Worm (Caenorhabditis elegans) whole organism, L1 larva: ENCODE measurements around the gene F41F3.9.

ENCODE experiments used
- ama-1 ChIP-seq: fragments of 150-350 bp; optimal IDR thresholded peaks from 2 replicates; lab custom pipeline; 2014
- elt-3 ChIP-seq, 6 experiments: fragments of 150-350 bp in 1 of 6; sonication (generic microtip); optimal IDR thresholded peaks; 2 replicates each; lab custom pipeline; 2017 to 2018; ENCODE audit warnings: missing biosample characterization in 6 of 6, missing genetic modification characterization in 6 of 6, inconsistent platforms in 1 of 6
- lin-39 ChIP-seq: fragments of 150-350 bp; optimal IDR thresholded peaks from 2 replicates; lab custom pipeline; 2014; ENCODE audit warnings: missing biosample characterization, missing genetic modification reagents, missing genetic modification characterization
- nhr-20 ChIP-seq: sonication (generic microtip); optimal IDR thresholded peaks from 2 replicates; lab custom pipeline; 2016; ENCODE audit warnings: mild to moderate bottlenecking, missing genetic modification characterization, missing compliant biosample characterization
- nhr-28 ChIP-seq: fragments of 150-350 bp; optimal IDR thresholded peaks from 2 replicates; lab custom pipeline; 2014; ENCODE audit warnings: missing biosample characterization, missing genetic modification characterization
- nhr-76 ChIP-seq: sonication (generic microtip); optimal IDR thresholded peaks from 2 replicates; lab custom pipeline; 2017; ENCODE audit warnings: missing biosample characterization, missing genetic modification characterization
- unc-30 ChIP-seq: sonication (generic microtip); optimal IDR thresholded peaks from 2 replicates; lab custom pipeline; 2017; ENCODE audit warnings: missing biosample characterization, missing genetic modification characterization
- unc-86 ChIP-seq: sonication (generic microtip); optimal IDR thresholded peaks from 2 replicates; lab custom pipeline; 2016; ENCODE audit warnings: missing genetic modification characterization, missing compliant biosample characterization

DNA sequence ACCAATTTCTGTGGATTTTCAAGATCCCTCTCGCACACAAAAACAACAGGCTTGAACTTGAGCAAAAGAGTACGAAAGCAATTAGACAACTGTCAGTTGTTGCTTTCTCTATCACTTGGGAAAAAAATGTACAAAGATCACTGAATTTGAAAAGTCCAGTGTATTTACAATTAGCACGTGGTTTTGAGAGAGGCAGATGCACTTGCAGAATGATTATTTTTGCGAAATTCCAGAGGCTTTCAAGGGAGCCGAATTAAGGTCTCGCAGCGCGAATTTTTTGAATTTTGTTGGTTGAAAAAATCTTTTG is 38.0 kb downstream of the F41F3.9 start:
- TF ChIP-seq nhr-76 (tag; lab: Kevin White, UChicago) (no peak), lin-39 (tag; lab: Kevin White, UChicago) (no peak), ama-1 (no peak), elt-3 (tag; optimal IDR thresholded peaks at IDR 0.05; lab: Kevin White, UChicago) (no peak), nhr-20 (peak; percentile 61), nhr-28 (tag; lab: Kevin White, UChicago) (no peak), unc-30 (tag; lab: Kevin White, UChicago) (no peak), unc-86 (tag; lab: Kevin White, UChicago) (no peak)
